Worm (Caenorhabditis elegans): ENCODE data around the gene smex-2.

smex-2 gene

ce11 chrX:2041448-2042138, 2.3 kb upstream of the smex-2 start (continued):
- TF ChIP-seq mep-1 (tag; optimal IDR thresholded peaks at IDR 0.05) (peak; percentile 21), C16A3.4 (tag; optimal IDR thresholded peaks at IDR 0.05) (no peak), fos-1 (tag; optimal IDR thresholded peaks at IDR 0.05) (no peak), nhr-85 (tag) (peak; percentile 70), unc-30 (tag; optimal IDR thresholded peaks at IDR 0.05) (no peak)

ce11 chrX:2040877-2041276, 1.6 kb upstream of the smex-2 start:
- TF ChIP-seq hlh-17 (GFP tag; optimal IDR thresholded peaks at IDR 0.05; ENCODE audit: borderline replicate concordance) (no peak), hpl-2 (GFP tag; optimal IDR thresholded peaks at IDR 0.05) (no peak), hlh-4 (tag; optimal IDR thresholded peaks at IDR 0.05) (no peak), mep-1 (tag; optimal IDR thresholded peaks at IDR 0.05) (no peak), dpl-1 (GFP tag; optimal IDR thresholded peaks at IDR 0.05) (no peak), efl-3 (GFP tag; optimal IDR thresholded peaks at IDR 0.05) (no peak), egl-13 (tag; optimal IDR thresholded peaks at IDR 0.05) (no peak), blmp-1 (tag; optimal IDR thresholded peaks at IDR 0.05) (peak; percentile 84), pax-3 (tag; optimal IDR thresholded peaks at IDR 0.05) (no peak), nhr-85 (tag) (peak; percentile 46), fos-1 (tag; optimal IDR thresholded peaks at IDR 0.05) (no peak), efl-1 (optimal IDR thresholded peaks at IDR 0.05) (no peak), efl-1 (GFP tag; optimal IDR thresholded peaks at IDR 0.05 in 1 of 2) (no peak), sptf-1 (tag; optimal IDR thresholded peaks at IDR 0.05) (no peak), mef-2 (tag; optimal IDR thresholded peaks at IDR 0.05) (no peak), nhr-11 (tag; optimal IDR thresholded peaks at IDR 0.05) (no peak)

- TF ChIP-seq lin-15B (tag; optimal IDR thresholded peaks at IDR 0.05): no peak
- TF ChIP-seq efl-1 (optimal IDR thresholded peaks at IDR 0.05): no peak
- peak in 1 of 2 experiments; percentile 26 for TF ChIP-seq efl-1 (GFP tag; optimal IDR thresholded peaks at IDR 0.05 in 1 of 2)
Observed at ce11 chrX:2035172-2035571, 4.1 kb downstream of the smex-2 start, which contains the start of gene ergi-1. ergi-1 (minus strand) TSS chrX:2035272.

- TF ChIP-seq mep-1 (tag; optimal IDR thresholded peaks at IDR 0.05): no peak
- no peak for TF ChIP-seq jun-1 (tag; optimal IDR thresholded peaks at IDR 0.05)
- peak; percentile 96 for TF ChIP-seq blmp-1 (tag; optimal IDR thresholded peaks at IDR 0.05)
- peak; percentile 7 for TF ChIP-seq nhr-85 (tag)
- no peak for TF ChIP-seq egl-13 (tag; optimal IDR thresholded peaks at IDR 0.05)
- no peak for TF ChIP-seq nhr-84 (tag; optimal IDR thresholded peaks at IDR 0.05)
- TF ChIP-seq ceh-8 (GFP tag; optimal IDR thresholded peaks at IDR 0.05): no peak
- TF ChIP-seq elt-3 (tag; optimal IDR thresholded peaks at IDR 0.05): peak in 1 of 6 experiments; percentile 17
Observed at ce11 chrX:2031414-2031813, 7.8 kb downstream of the smex-2 start, which contains the start of gene Y102A11A.5. Y102A11A.5 (minus strand) TSS chrX:2031588.

ce11 chrX:2030871-2031270, 8.4 kb downstream of the smex-2 start:
- no peak for TF ChIP-seq C04F5.9 (tag; optimal IDR thresholded peaks at IDR 0.05)
- TF ChIP-seq F16B12.6 (tag; optimal IDR thresholded peaks at IDR 0.05): no peak
- no peak for TF ChIP-seq mef-2 (tag; optimal IDR thresholded peaks at IDR 0.05)
- no peak for TF ChIP-seq lin-14 (GFP tag; optimal IDR thresholded peaks at IDR 0.05)
- TF ChIP-seq skn-1 (tag; optimal IDR thresholded peaks at IDR 0.05): no peak
- no peak for TF ChIP-seq tlp-1 (tag; optimal IDR thresholded peaks at IDR 0.05)
- no peak for TF ChIP-seq grh-1 (GFP tag; IDR thresholded peaks at IDR 0.05)
- no peak for TF ChIP-seq lsy-2 (tag; optimal IDR thresholded peaks at IDR 0.05)
- no peak for TF ChIP-seq pqm-1 (tag; optimal IDR thresholded peaks at IDR 0.05)
- TF ChIP-seq lin-15B (tag; optimal IDR thresholded peaks at IDR 0.05): no peak
- TF ChIP-seq lin-13 (GFP tag; optimal IDR thresholded peaks at IDR 0.05): no peak
- TF ChIP-seq nhr-28 (tag; optimal IDR thresholded peaks at IDR 0.05): no peak
- TF ChIP-seq elt-2 (tag; optimal IDR thresholded peaks at IDR 0.05): no peak
- TF ChIP-seq C34B4.2 (tag; optimal IDR thresholded peaks at IDR 0.05): no peak
- TF ChIP-seq fos-1 (tag; optimal IDR thresholded peaks at IDR 0.05): no peak
- TF ChIP-seq unc-86 (tag; optimal IDR thresholded peaks at IDR 0.05): no peak
